Fruit fly (Drosophila melanogaster) whole organism, embryonic: ENCODE measurements around the gene CG43354.

ENCODE experiments used
- ATbp ChIP-seq: fragments of 200-800 bp; sonication (Bioruptor generic); optimal IDR thresholded peaks from 2 replicates; lab custom pipeline; 2017; ENCODE audit warnings: missing biosample characterization, mild to moderate bottlenecking, missing genetic modification characterization, missing genetic modification reagents
- Ada2b ChIP-seq: fragments of 200-800 bp; sonication (Bioruptor generic); IDR thresholded peaks from 2 replicates; pipeline ENCODE4 v1.3.6; 2022; ENCODE audit warnings: missing biosample characterization, missing genetic modification characterization
- Aef1 ChIP-seq: fragments of 200-800 bp; sonication (Bioruptor generic); IDR thresholded peaks from 3 replicates; pipeline ENCODE4 v1.3.6; 2022; ENCODE audit warnings: missing biosample characterization, missing genetic modification characterization
- B-H1 ChIP-seq: fragments of 200-800 bp; sonication (Bioruptor generic); IDR thresholded peaks from 3 replicates; pipeline ENCODE4 v1.3.6; 2022; ENCODE audit warnings: missing biosample characterization, missing genetic modification characterization
- CG10274 ChIP-seq: fragments of 200-800 bp; sonication (Bioruptor generic); optimal IDR thresholded peaks from 3 replicates; lab custom pipeline; 2017; ENCODE audit warnings: missing biosample characterization, mild to moderate bottlenecking, missing genetic modification characterization
- CG10565 ChIP-seq: fragments of 200-800 bp; sonication (Bioruptor generic); optimal IDR thresholded peaks from 3 replicates; lab custom pipeline; 2016; ENCODE audit warnings: missing biosample characterization, mild to moderate bottlenecking, missing genetic modification characterization
- CG10654 ChIP-seq: fragments of 200-800 bp; sonication (Bioruptor generic); optimal IDR thresholded peaks from 2 replicates; lab custom pipeline; 2016; ENCODE audit warnings: missing biosample characterization, missing genetic modification characterization
- CG10959 ChIP-seq: fragments of 200-800 bp; sonication (Bioruptor generic); IDR thresholded peaks from 2 replicates; pipeline ENCODE4 v1.3.6; 2022; ENCODE audit warnings: missing biosample characterization, missing genetic modification characterization
- CG13624 ChIP-seq: fragments of 200-800 bp; sonication (Bioruptor generic); optimal IDR thresholded peaks from 2 replicates; lab custom pipeline; 2016; ENCODE audit warnings: missing biosample characterization, missing genetic modification characterization
- CG14050 ChIP-seq: fragments of 200-800 bp; sonication (Bioruptor generic); IDR thresholded peaks from 3 replicates; pipeline ENCODE4 v1.3.6; 2022; ENCODE audit warnings: missing biosample characterization, missing genetic modification characterization
- CG14710 ChIP-seq: fragments of 200-800 bp; sonication (Bioruptor generic); optimal IDR thresholded peaks from 3 replicates; lab custom pipeline; 2019; ENCODE audit warnings: missing biosample characterization, mild to moderate bottlenecking, missing genetic modification characterization, moderate library complexity
- CG18619 ChIP-seq: fragments of 200-800 bp; sonication (Bioruptor generic); optimal IDR thresholded peaks from 3 replicates; lab custom pipeline; 2017; ENCODE audit warnings: missing biosample characterization, mild to moderate bottlenecking, missing genetic modification characterization
- CG2116 ChIP-seq: fragments of 200-800 bp; sonication (Bioruptor generic); optimal IDR thresholded peaks from 3 replicates; lab custom pipeline; 2018; ENCODE audit warnings: missing biosample characterization, mild to moderate bottlenecking, missing genetic modification characterization
- CG2199 ChIP-seq: fragments of 200-800 bp; sonication (Bioruptor generic); IDR thresholded peaks from 3 replicates; pipeline ENCODE4 v1.3.6; 2022; ENCODE audit warnings: missing biosample characterization, missing genetic modification characterization
- CG3163 ChIP-seq: fragments of 200-800 bp; sonication (Bioruptor generic); optimal IDR thresholded peaks from 3 replicates; lab custom pipeline; 2016; ENCODE audit warnings: missing biosample characterization, missing genetic modification characterization
- CG3726 ChIP-seq: fragments of 200-800 bp; sonication (Bioruptor generic); IDR thresholded peaks from 3 replicates; pipeline ENCODE4, ENCODE4 v1.3.6; 2022; ENCODE audit warnings: missing biosample characterization, missing genetic modification characterization
- CG6683 ChIP-seq: fragments of 200-800 bp; sonication (Bioruptor generic); optimal IDR thresholded peaks from 2 replicates; lab custom pipeline; 2017; ENCODE audit warnings: missing biosample characterization, mild to moderate bottlenecking, missing genetic modification characterization, missing genetic modification reagents
- CG7357 ChIP-seq: fragments of 200-800 bp; sonication (Bioruptor generic); IDR thresholded peaks from 3 replicates; pipeline ENCODE4 v1.3.6; 2022; ENCODE audit warnings: missing biosample characterization, missing genetic modification characterization
- CG8281 ChIP-seq: fragments of 200-800 bp; sonication (Bioruptor generic); optimal IDR thresholded peaks from 2 replicates; lab custom pipeline; 2018; ENCODE audit warnings: missing biosample characterization, mild to moderate bottlenecking, missing genetic modification characterization, moderate library complexity
- CG8765 ChIP-seq: fragments of 200-800 bp; sonication (Bioruptor generic); IDR thresholded peaks from 2 replicates; pipeline ENCODE4 v1.3.6; 2022; ENCODE audit warnings: missing biosample characterization, missing genetic modification characterization
- CG8944 ChIP-seq: fragments of 200-800 bp; sonication (Bioruptor generic); optimal IDR thresholded peaks from 3 replicates; lab custom pipeline; 2016; ENCODE audit warnings: missing biosample characterization, missing genetic modification characterization
- CoRest ChIP-seq: fragments of 200-800 bp; sonication (Bioruptor generic); optimal IDR thresholded peaks from 3 replicates; lab custom pipeline; 2018; ENCODE audit warnings: missing biosample characterization, mild to moderate bottlenecking, missing genetic modification characterization, moderate library complexity
- CrebB ChIP-seq: fragments of 200-800 bp; sonication (Bioruptor generic); optimal IDR thresholded peaks from 3 replicates; lab custom pipeline; 2018; ENCODE audit warnings: missing biosample characterization, mild to moderate bottlenecking, missing genetic modification characterization
- D19A ChIP-seq: fragments of 200-800 bp; optimal IDR thresholded peaks from 3 replicates; lab custom pipeline; 2019; ENCODE audit warnings: missing biosample characterization, mild to moderate bottlenecking, missing genetic modification characterization, moderate library complexity
- Dbx ChIP-seq: fragments of 200-800 bp; sonication (Bioruptor generic); IDR thresholded peaks from 3 replicates; pipeline ENCODE4 v1.3.6; 2022; ENCODE audit warnings: missing biosample characterization, missing genetic modification characterization
- Dip2 ChIP-seq: fragments of 200-800 bp; sonication (Bioruptor generic); IDR thresholded peaks from 2 replicates; pipeline ENCODE4 v1.3.6; 2022; ENCODE audit warnings: missing biosample characterization, missing genetic modification characterization
- Ets65A ChIP-seq: fragments of 200-800 bp; sonication (Bioruptor generic); peaks from one replicate; lab custom pipeline; 2016; ENCODE audit warnings: missing biosample characterization, missing genetic modification characterization
- Hand ChIP-seq: fragments of 200-800 bp; sonication (Bioruptor generic); optimal IDR thresholded peaks from 2 replicates; lab custom pipeline; 2017; ENCODE audit warnings: mild to moderate bottlenecking, missing biosample characterization, missing genetic modification reagents, missing genetic modification characterization
- Jarid2 ChIP-seq: fragments of 200-800 bp; sonication (Bioruptor generic); optimal IDR thresholded peaks from 3 replicates; lab custom pipeline; 2017; ENCODE audit warnings: mild to moderate bottlenecking, missing biosample characterization, missing genetic modification reagents, missing genetic modification characterization
- Stat92E ChIP-seq, 3 experiments: fragments of >200 bp in 2 of 3; fragments of 200-800 bp in 1 of 3; sonication (Bioruptor generic) in 1 of 3; optimal IDR thresholded peaks; 2 replicates each; lab custom pipeline; 2017 to 2019; ENCODE audit warnings: missing biosample characterization in 3 of 3, missing genetic modification characterization in 3 of 3, mild to moderate bottlenecking in 1 of 3, moderate library complexity in 1 of 3
- ab ChIP-seq: fragments of 200-800 bp; sonication (Bioruptor generic); optimal IDR thresholded peaks from 2 replicates; lab custom pipeline; 2016; ENCODE audit warnings: missing biosample characterization, missing genetic modification characterization
- ato ChIP-seq: fragments of 200-800 bp; sonication (Bioruptor generic); IDR thresholded peaks from 2 replicates; pipeline ENCODE4 v1.3.6; 2022; ENCODE audit warnings: missing biosample characterization, missing genetic modification characterization; ENCODE audit not compliant: partially characterized antibody
- bcd ChIP-seq: fragments of 200-800 bp; sonication (Bioruptor generic); optimal IDR thresholded peaks from 2 replicates; lab custom pipeline; 2017; ENCODE audit warnings: missing biosample characterization, mild to moderate bottlenecking, missing genetic modification characterization
- dimm ChIP-seq: fragments of 200-800 bp; sonication (Bioruptor generic); IDR thresholded peaks from 2 replicates; pipeline ENCODE4 v1.3.6; 2022; ENCODE audit warnings: missing biosample characterization, missing genetic modification characterization
- dpn ChIP-seq, 2 experiments: fragments of 200-800 bp; sonication (Bioruptor generic); optimal IDR thresholded peaks; 3 replicates each; lab custom pipeline; 2016; ENCODE audit warnings: missing biosample characterization in 2 of 2, missing genetic modification characterization in 2 of 2
- dysf ChIP-seq: fragments of 200-800 bp; sonication (Bioruptor generic); IDR thresholded peaks from 3 replicates; pipeline ENCODE4 v1.3.6; 2022; ENCODE audit warnings: missing biosample characterization, missing genetic modification characterization
- en ChIP-seq: fragments of 200-800 bp; sonication (Bioruptor generic); optimal IDR thresholded peaks from 2 replicates; lab custom pipeline; 2016; ENCODE audit warnings: missing biosample characterization, missing genetic modification characterization
- fd3F ChIP-seq: fragments of 200-800 bp; sonication (Bioruptor generic); optimal IDR thresholded peaks from 2 replicates; lab custom pipeline; 2018; ENCODE audit warnings: missing biosample characterization, mild to moderate bottlenecking, missing genetic modification characterization, moderate library complexity
- ftz-f1 ChIP-seq: fragments of 200-800 bp; sonication (Bioruptor generic); optimal IDR thresholded peaks from 2 replicates; lab custom pipeline; 2016; ENCODE audit warnings: missing biosample characterization, missing genetic modification characterization
- gt ChIP-seq: fragments of 200-800 bp; sonication (Bioruptor generic); IDR thresholded peaks from 2 replicates; pipeline ENCODE4 v1.3.6; 2022; ENCODE audit warnings: missing biosample characterization, missing genetic modification characterization
- otp ChIP-seq: fragments of 200-800 bp; sonication (Bioruptor generic); IDR thresholded peaks from 3 replicates; pipeline ENCODE4, ENCODE4 v1.3.6; 2022; ENCODE audit warnings: missing biosample characterization, missing genetic modification characterization
- phol ChIP-seq: fragments of 200-800 bp; sonication (Bioruptor generic); optimal IDR thresholded peaks from 3 replicates; lab custom pipeline; 2018; ENCODE audit warnings: missing biosample characterization, mild to moderate bottlenecking, missing genetic modification characterization, moderate library complexity
- pum ChIP-seq: fragments of 200-800 bp; sonication (Bioruptor generic); optimal IDR thresholded peaks from 2 replicates; lab custom pipeline; 2016; ENCODE audit warnings: missing biosample characterization, missing genetic modification characterization
- row ChIP-seq: fragments of 200-800 bp; sonication (Bioruptor generic); IDR thresholded peaks from 3 replicates; pipeline ENCODE4 v1.3.6; 2022; ENCODE audit warnings: missing biosample characterization, missing genetic modification characterization
- run ChIP-seq: fragments of 200-800 bp; sonication (Bioruptor generic); optimal IDR thresholded peaks from 3 replicates; lab custom pipeline; 2018; ENCODE audit warnings: missing biosample characterization, mild to moderate bottlenecking, missing genetic modification characterization
- sd ChIP-seq: fragments of 200-800 bp; sonication (Bioruptor generic); optimal IDR thresholded peaks from 3 replicates; lab custom pipeline; 2018; ENCODE audit warnings: missing biosample characterization, mild to moderate bottlenecking, missing genetic modification characterization, moderate library complexity
- tap ChIP-seq: fragments of 200-800 bp; optimal IDR thresholded peaks from 3 replicates; lab custom pipeline; 2019; ENCODE audit warnings: missing biosample characterization, mild to moderate bottlenecking, missing genetic modification characterization, moderate library complexity
- tgo ChIP-seq: fragments of 200-800 bp; sonication (Bioruptor generic); IDR thresholded peaks from 3 replicates; pipeline ENCODE4 v1.3.6; 2022; ENCODE audit warnings: missing biosample characterization, missing genetic modification characterization
- twi ChIP-seq: fragments of 200-800 bp; optimal IDR thresholded peaks from 2 replicates; lab custom pipeline; 2019; ENCODE audit warnings: missing biosample characterization, mild to moderate bottlenecking, missing genetic modification characterization, moderate library complexity
- zen2 ChIP-seq: fragments of 200-800 bp; sonication (Bioruptor generic); IDR thresholded peaks from 3 replicates; pipeline ENCODE4 v1.3.6; 2022; ENCODE audit warnings: missing biosample characterization, missing genetic modification characterization; ENCODE audit not compliant: partially characterized antibody

CG43354 gene

DNA sequence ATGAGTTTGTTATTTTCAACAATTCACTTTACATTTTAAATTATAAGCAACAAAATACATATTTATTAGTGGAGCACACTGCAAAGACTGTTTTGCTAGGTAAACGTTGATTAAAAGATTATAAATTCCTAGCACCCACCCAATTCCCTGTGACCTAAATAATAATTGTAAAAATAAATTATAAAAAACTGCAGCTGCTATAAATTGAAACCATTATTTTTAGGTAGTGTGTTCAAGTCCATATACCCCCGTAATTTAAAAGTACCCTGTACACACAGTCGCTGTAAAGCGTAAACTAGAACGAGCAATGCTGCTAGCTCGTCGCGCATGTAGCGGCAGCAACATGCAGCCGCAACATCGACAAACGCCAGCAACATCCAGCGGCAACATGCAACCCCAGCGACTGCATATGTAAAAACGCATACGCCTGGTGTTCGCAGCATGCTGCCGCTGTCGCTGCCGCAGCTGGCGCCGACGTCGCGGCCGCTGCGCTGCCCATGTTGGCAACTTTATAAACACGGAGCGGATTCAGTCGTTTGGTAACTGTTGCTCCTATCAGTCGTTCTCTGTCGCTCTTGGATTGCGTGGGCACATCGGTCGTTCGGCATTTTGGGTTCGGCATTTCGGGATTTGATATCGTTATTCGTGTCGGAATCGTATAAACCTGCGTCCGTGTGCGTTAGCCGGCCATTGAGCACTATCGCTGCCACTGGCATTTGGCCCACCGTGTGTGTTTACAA, 10.5 kb upstream of the CG43354 start, which contains the start of gene Fas3 (continued):
- TF ChIP-seq CG13624 (GFP tag; lab: Kevin White, UChicago) (peak; percentile 1), ATbp (GFP tag; lab: Kevin White, UChicago) (no peak), CG7357 (GFP tag; lab: Robert Waterston, UW) (no peak), Dbx (GFP tag; lab: Robert Waterston, UW) (peak; percentile 56; the same call in 2 of the 3 replicates), CG8281 (tag; lab: Kevin White, UChicago) (no peak), CG18619 (GFP tag; lab: Kevin White, UChicago) (no peak), Ets65A (no peak), ato (GFP tag; lab: Robert Waterston, UW) (no peak), CG2116 (no peak), CG10654 (GFP tag; lab: Kevin White, UChicago) (no peak), tgo (GFP tag; lab: Robert Waterston, UW) (no peak), bcd (GFP tag; lab: Kevin White, UChicago) (no peak), ab (no peak), CG8944 (GFP tag; lab: Kevin White, UChicago) (no peak), sd (tag; lab: Kevin White, UChicago) (peak; percentile 81), run (tag; lab: Kevin White, UChicago) (peak; percentile 2), CG10274 (GFP tag; lab: Kevin White, UChicago) (no peak), otp (peak; percentile 33; the same call in 1 of the 3 replicates), fd3F (GFP tag; lab: Kevin White, UChicago) (no peak), tap (peak; percentile 17), CrebB (peak; percentile 26), Aef1 (GFP tag; lab: Robert Waterston, UW) (no peak), dimm (no peak), Jarid2 (peak; percentile 98), CG3163 (GFP tag; lab: Kevin White, UChicago) (no peak), dpn (GFP tag; optimal IDR thresholded peaks at IDR 0.05; lab: Kevin White, UChicago) (no peak), row (GFP tag; lab: Robert Waterston, UW) (no peak; the same call in 2 of the 3 replicates), twi (tag; lab: Kevin White, UChicago) (no peak), ftz-f1 (GFP tag; lab: Kevin White, UChicago) (peak; percentile 48), Dip2 (GFP tag; lab: Robert Waterston, UW) (no peak), CG8765 (no peak), Hand (GFP tag; lab: Kevin White, UChicago) (no peak), B-H1 (GFP tag; lab: Robert Waterston, UW) (no peak; the same call in 2 of the 3 replicates), CG6683 (GFP tag; lab: Kevin White, UChicago) (no peak), Stat92E (GFP tag; optimal IDR thresholded peaks at IDR 0.05; lab: Kevin White, UChicago) (peak in 1 of 3 experiments; percentile 70), CG14710 (tag; lab: Kevin White, UChicago) (no peak), gt (GFP tag; lab: Robert Waterston, UW) (no peak), pum (GFP tag; lab: Kevin White, UChicago) (no peak), dysf (GFP tag; lab: Robert Waterston, UW) (no peak), CG10959 (GFP tag; lab: Robert Waterston, UW) (no peak), CoRest (tag; lab: Kevin White, UChicago) (no peak), CG3726 (no peak), zen2 (peak; percentile 31; the same call in 1 of the 3 replicates), phol (peak; percentile 9), D19A (tag; lab: Kevin White, UChicago) (no peak), en (GFP tag; lab: Kevin White, UChicago) (no peak), CG14050 (GFP tag; lab: Robert Waterston, UW) (no peak), CG2199 (GFP tag; lab: Robert Waterston, UW) (peak; percentile 97), CG10565 (no peak), Ada2b (no peak)
